Worm (Caenorhabditis elegans): Measurements from ENCODE around the gene cutl-24.

Gene cutl-24

DNA sequence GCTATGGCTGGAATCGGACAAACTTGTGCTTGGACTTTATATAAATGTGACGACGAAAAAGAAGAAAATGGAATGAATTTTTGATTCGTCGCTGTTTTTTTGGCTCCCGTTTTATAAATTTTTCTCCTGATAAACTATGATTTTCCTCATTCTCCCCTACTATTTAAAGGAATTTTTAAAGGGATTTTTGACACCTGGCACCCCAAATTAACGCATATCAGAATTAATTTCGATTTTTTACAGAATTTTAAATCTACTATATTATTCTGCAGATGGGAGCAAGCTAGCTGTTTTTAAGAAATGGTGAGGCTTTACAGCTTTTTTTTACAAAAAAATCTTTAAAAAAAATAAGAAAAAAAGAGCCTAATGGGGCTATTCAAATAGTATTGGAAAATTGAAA lies 40.1 kb downstream of the cutl-24 start, which contains the start of gene coa-1:
coa-1 (plus strand) TSS at position 301 of the 400 bp plus-strand sequence.
- no peak for TF ChIP-seq unc-62 (GFP tag; optimal IDR thresholded peaks at IDR 0.05)

DNA sequence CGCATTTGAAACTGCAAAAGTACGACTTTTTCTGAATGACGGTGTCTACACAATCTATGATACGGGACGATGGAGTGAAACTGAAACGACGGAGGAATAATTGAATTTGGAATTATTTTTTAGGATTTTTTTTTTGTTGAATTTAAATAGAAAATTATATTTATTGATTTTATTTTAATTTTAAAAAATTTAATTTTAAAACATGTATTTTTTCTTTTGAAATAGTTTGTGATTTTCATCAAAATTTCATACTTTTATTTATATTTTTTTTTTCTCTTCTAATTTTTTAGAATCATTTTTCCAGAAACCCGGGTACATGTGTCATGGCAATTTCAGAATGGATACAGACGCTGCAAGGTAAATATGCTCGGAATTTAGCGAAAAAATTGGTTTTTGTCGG lies 43.0 kb downstream of the cutl-24 start, which contains the start of gene Y38C1AA.1:
Y38C1AA.1 (plus strand) TSS at position 301 of the 400 bp plus-strand sequence.
- TF ChIP-seq unc-62 (GFP tag; optimal IDR thresholded peaks at IDR 0.05): no peak

DNA sequence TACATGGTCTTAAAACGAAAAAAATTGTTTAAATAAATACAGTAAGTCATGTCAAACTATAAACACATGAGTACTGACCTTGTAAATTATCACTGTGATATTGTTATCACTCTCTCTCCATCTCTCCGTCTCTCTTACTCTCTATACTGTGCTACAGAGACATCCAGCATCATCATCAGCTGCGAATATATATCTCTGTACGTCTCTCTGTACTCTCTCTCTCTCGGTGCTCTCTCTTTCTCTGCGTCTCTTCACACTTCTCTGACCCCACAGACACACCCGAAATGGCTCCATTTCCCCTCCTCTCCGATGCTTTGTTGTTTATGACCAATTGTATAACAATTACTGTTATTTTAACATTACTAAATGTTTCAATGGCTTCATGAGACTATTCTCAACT lies 45.7 kb downstream of the cutl-24 start:
- no peak for TF ChIP-seq unc-62 (GFP tag; optimal IDR thresholded peaks at IDR 0.05)

DNA sequence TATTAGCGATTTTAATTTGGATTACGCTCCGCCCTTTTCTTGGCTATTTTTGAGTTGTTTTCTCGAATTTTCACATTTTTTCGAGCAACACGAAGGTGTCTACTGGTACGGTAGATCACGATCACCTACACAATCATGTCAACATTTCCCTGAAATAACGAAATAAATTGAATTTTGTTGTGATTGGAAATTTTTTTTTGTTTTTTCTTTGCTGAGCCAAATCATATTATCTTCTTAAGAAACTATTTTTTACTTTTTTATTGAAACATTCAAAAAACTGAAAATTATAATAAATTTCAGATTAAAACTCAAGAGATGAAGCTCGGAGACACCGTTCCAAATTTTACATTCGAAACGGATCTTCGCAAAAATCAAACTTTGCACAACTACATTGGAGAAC lies 53.4 kb downstream of the cutl-24 start, which contains the start of gene prdx-6:
prdx-6 (plus strand) TSS at position 301 of the 400 bp plus-strand sequence.
- TF ChIP-seq unc-62 (GFP tag; optimal IDR thresholded peaks at IDR 0.05): no peak

Measured in whole organism, dauer.